ENCODE assay signal across 2 fruit fly cellular contexts in genomic region chr2L:7043039-7043905, dm6.
TF ChIP-seq lines count a peak whose summit lies in the region.

No protein-coding gene starts in this region.

TF ChIP-seq in whole organism, embryonic, 481 proteins besides CTCF, POLR2A, EP300 and RAD21 (continued from another document and continues in another):
- TF ChIP-seq CG17361 (GFP tag; IDR thresholded peaks at IDR 0.05; lab: Robert Waterston, UW) (0 out of 3 replicates have a peak, but pooled peaks have one; percentile 38), CG17359 (tag; optimal IDR thresholded peaks at IDR 0.05; lab: Kevin White, UChicago) (peak; percentile 45), dmrt11E (tag; optimal IDR thresholded peaks at IDR 0.05; lab: Kevin White, UChicago) (peak; percentile 52), CG4707 (GFP tag; optimal IDR thresholded peaks at IDR 0.05; lab: Kevin White, UChicago) (peak; percentile 59), CG17328 (GFP tag; IDR thresholded peaks at IDR 0.05; lab: Robert Waterston, UW) (peak; percentile 42; the same call in 1 of the 2 replicates), vfl (GFP tag; optimal IDR thresholded peaks at IDR 0.05; lab: Kevin White, UChicago) (no peak), unc-4 (GFP tag; IDR thresholded peaks at IDR 0.05; lab: Robert Waterston, UW; ENCODE audit: partially characterized antibody) (no peak), Bgb (GFP tag; IDR thresholded peaks at IDR 0.05; lab: Robert Waterston, UW; ENCODE audit: partially characterized antibody) (no peak), Kr (GFP tag; optimal IDR thresholded peaks at IDR 0.05; lab: Kevin White, UChicago) (peak; percentile 66), kni (GFP tag; optimal IDR thresholded peaks at IDR 0.05; lab: Kevin White, UChicago) (peak; percentile 60), CG3163 (GFP tag; optimal IDR thresholded peaks at IDR 0.05; lab: Kevin White, UChicago) (peak; percentile 20), gsb (GFP tag; IDR thresholded peaks at IDR 0.05; lab: Robert Waterston, UW) (no peak), sim (GFP tag; IDR thresholded peaks at IDR 0.05; lab: Robert Waterston, UW) (0 out of 2 replicates have a peak, but pooled peaks have one; percentile 9), Bdp1 (GFP tag; optimal IDR thresholded peaks at IDR 0.05; lab: Kevin White, UChicago) (peak; percentile 30), fd64A (GFP tag; optimal IDR thresholded peaks at IDR 0.05; lab: Kevin White, UChicago) (peak; percentile 40), CG10543 (GFP tag; optimal IDR thresholded peaks at IDR 0.05; lab: Kevin White, UChicago) (no peak), dysf (GFP tag; IDR thresholded peaks at IDR 0.05; lab: Robert Waterston, UW) (no peak), D (optimal IDR thresholded peaks at IDR 0.05; lab: Kevin White, UChicago) (no peak), D (GFP tag; optimal IDR thresholded peaks at IDR 0.05; lab: Kevin White, UChicago) (peak; percentile 8), chif (GFP tag; optimal IDR thresholded peaks at IDR 0.05; lab: Kevin White, UChicago) (peak in 1 of 2 experiments; percentile 16), sqz (GFP tag; optimal IDR thresholded peaks at IDR 0.05; lab: Kevin White, UChicago) (peak; percentile 69), CG33557 (GFP tag; optimal IDR thresholded peaks at IDR 0.05; lab: Kevin White, UChicago) (peak; percentile 87), pan (optimal IDR thresholded peaks at IDR 0.05; lab: Kevin White, UChicago) (no peak), pan (GFP tag; optimal IDR thresholded peaks at IDR 0.05 in 1 of 2, IDR thresholded peaks at IDR 0.05 in 1 of 2) (peak in 1 of 2 experiments; percentile 10), HHEX (GFP tag; optimal IDR thresholded peaks at IDR 0.05; lab: Kevin White, UChicago) (no peak), CrebB (tag; optimal IDR thresholded peaks at IDR 0.05; lab: Kevin White, UChicago) (peak; percentile 28), zfh1 (GFP tag; IDR thresholded peaks at IDR 0.05; lab: Robert Waterston, UW) (peak; percentile 63; the same call in 1 of the 3 replicates), CG15514 (GFP tag; optimal IDR thresholded peaks at IDR 0.05; lab: Kevin White, UChicago) (peak; percentile 11), Doc2 (GFP tag; IDR thresholded peaks at IDR 0.05; lab: Robert Waterston, UW) (no peak), CG8924 (tag; optimal IDR thresholded peaks at IDR 0.05; lab: Kevin White, UChicago) (no peak), sob (GFP tag; IDR thresholded peaks at IDR 0.05; lab: Robert Waterston, UW) (peak; percentile 32; the same call in 1 of the 2 replicates), CG16863 (GFP tag; optimal IDR thresholded peaks at IDR 0.05; lab: Kevin White, UChicago) (peak; percentile 46), gem (tag; optimal IDR thresholded peaks at IDR 0.05; lab: Kevin White, UChicago) (peak; percentile 34), ATbp (GFP tag; optimal IDR thresholded peaks at IDR 0.05; lab: Kevin White, UChicago) (peak; percentile 80), CG8944 (GFP tag; optimal IDR thresholded peaks at IDR 0.05; lab: Kevin White, UChicago) (peak; percentile 17), Pdp1 (GFP tag; optimal IDR thresholded peaks at IDR 0.05; lab: Kevin White, UChicago) (peak; percentile 7 to 94), ERR (GFP tag; optimal IDR thresholded peaks at IDR 0.05; lab: Kevin White, UChicago) (no peak), CG12236 (GFP tag; optimal IDR thresholded peaks at IDR 0.05; lab: Kevin White, UChicago) (peak; percentile 33), CG32532 (GFP tag; IDR thresholded peaks at IDR 0.05; lab: Robert Waterston, UW) (no peak), CG8089 (GFP tag; optimal IDR thresholded peaks at IDR 0.05; lab: Kevin White, UChicago) (peak; percentile 54), grn (GFP tag; optimal IDR thresholded peaks at IDR 0.05; lab: Kevin White, UChicago) (peak; percentile 25), ci (GFP tag; IDR thresholded peaks at IDR 0.05; lab: Robert Waterston, UW) (peak; percentile 84), MBD-R2 (GFP tag; IDR thresholded peaks at IDR 0.05; lab: Robert Waterston, UW) (0 out of 2 replicates have a peak, but pooled peaks have one; percentile 6), Rfx (GFP tag; IDR thresholded peaks at IDR 0.05; lab: Robert Waterston, UW) (peak; percentile 40; the same call in 1 of the 2 replicates), CG7745 (tag; optimal IDR thresholded peaks at IDR 0.05; lab: Kevin White, UChicago) (peak; percentile 62), CG15269 (tag; optimal IDR thresholded peaks at IDR 0.05; lab: Kevin White, UChicago) (no peak), Med (GFP tag; lab: Kevin White, UChicago) (peak; percentile 78), CG17568 (GFP tag; optimal IDR thresholded peaks at IDR 0.05; lab: Kevin White, UChicago) (peak; percentile 6), tap (tag; optimal IDR thresholded peaks at IDR 0.05; lab: Kevin White, UChicago) (no peak), pros (GFP tag; optimal IDR thresholded peaks at IDR 0.05; lab: Kevin White, UChicago) (peak; percentile 20), CoRest (tag; optimal IDR thresholded peaks at IDR 0.05; lab: Kevin White, UChicago) (peak; percentile 37), Spps (tag; optimal IDR thresholded peaks at IDR 0.05; lab: Kevin White, UChicago) (no peak), CG12299 (tag; optimal IDR thresholded peaks at IDR 0.05; lab: Kevin White, UChicago) (peak; percentile 41), CG3838 (GFP tag; optimal IDR thresholded peaks at IDR 0.05; lab: Kevin White, UChicago) (peak; percentile 76), so (GFP tag; IDR thresholded peaks at IDR 0.05; lab: Robert Waterston, UW) (0 out of 3 replicates have a peak, but pooled peaks have one; percentile 41), NC2α (GFP tag; optimal IDR thresholded peaks at IDR 0.05; lab: Kevin White, UChicago) (peak; percentile 32), CG2875 (GFP tag; optimal IDR thresholded peaks at IDR 0.05; lab: Kevin White, UChicago) (peak; percentile 76), Dll (GFP tag; IDR thresholded peaks at IDR 0.05; lab: Robert Waterston, UW; ENCODE audit: partially characterized antibody) (no peak), row (GFP tag; IDR thresholded peaks at IDR 0.05; lab: Robert Waterston, UW) (peak; percentile 42), her (GFP tag; optimal IDR thresholded peaks at IDR 0.05; lab: Kevin White, UChicago) (peak; percentile 33), ttk (GFP tag; IDR thresholded peaks at IDR 0.05; lab: Robert Waterston, UW) (no peak), CG30403 (GFP tag; optimal IDR thresholded peaks at IDR 0.05; lab: Kevin White, UChicago) (peak; percentile 28), gcm (GFP tag; optimal IDR thresholded peaks at IDR 0.05; lab: Kevin White, UChicago) (peak; percentile 56), Xrp1 (GFP tag; IDR thresholded peaks at IDR 0.05; lab: Robert Waterston, UW) (peak; percentile 63)

TF ChIP-seq in whole organism, prepupa, 60 proteins besides CTCF, POLR2A, EP300 and RAD21 (continued from another document):
- TF ChIP-seq CG9139 (GFP tag; optimal IDR thresholded peaks at IDR 0.05; lab: Kevin White, UChicago) (no peak), Hr38 (GFP tag; optimal IDR thresholded peaks at IDR 0.05; lab: Kevin White, UChicago) (no peak), CG10631 (GFP tag; optimal IDR thresholded peaks at IDR 0.05; lab: Kevin White, UChicago) (peak; percentile 29), CG34406 (GFP tag; optimal IDR thresholded peaks at IDR 0.05; lab: Kevin White, UChicago) (peak; percentile 32), CG3032 (tag; optimal IDR thresholded peaks at IDR 0.05; lab: Kevin White, UChicago) (peak; percentile 20), cyc (GFP tag; optimal IDR thresholded peaks at IDR 0.05; lab: Kevin White, UChicago) (peak; percentile 57), salr (GFP tag; optimal IDR thresholded peaks at IDR 0.05; lab: Kevin White, UChicago) (peak in 1 of 2 experiments; percentile 37), CG11902 (GFP tag; optimal IDR thresholded peaks at IDR 0.05; lab: Kevin White, UChicago) (peak; percentile 3), Sox15 (GFP tag; optimal IDR thresholded peaks at IDR 0.05; lab: Kevin White, UChicago) (no peak), fkh (GFP tag; optimal IDR thresholded peaks at IDR 0.05; lab: Kevin White, UChicago) (peak; percentile 92), Hr4 (GFP tag; optimal IDR thresholded peaks at IDR 0.05; lab: Kevin White, UChicago) (peak; percentile 24), Blimp-1 (GFP tag; optimal IDR thresholded peaks at IDR 0.05; lab: Kevin White, UChicago) (peak; percentile 52), CG6792 (GFP tag; optimal IDR thresholded peaks at IDR 0.05; lab: Kevin White, UChicago) (no peak), CG16779 (tag; optimal IDR thresholded peaks at IDR 0.05; lab: Kevin White, UChicago) (no peak), CG8119 (GFP tag; IDR thresholded peaks at IDR 0.05; lab: Robert Waterston, UW) (no peak), CG6808 (GFP tag; optimal IDR thresholded peaks at IDR 0.05; lab: Kevin White, UChicago) (peak; percentile 45), svp (GFP tag; lab: Kevin White, UChicago) (peak; percentile 88), Sox14 (GFP tag; optimal IDR thresholded peaks at IDR 0.05; lab: Kevin White, UChicago) (peak; percentile 49), spab (GFP tag; optimal IDR thresholded peaks at IDR 0.05; lab: Kevin White, UChicago) (no peak), CG6276 (GFP tag; optimal IDR thresholded peaks at IDR 0.05; lab: Kevin White, UChicago) (peak; percentile 35), achi (GFP tag; optimal IDR thresholded peaks at IDR 0.05; lab: Kevin White, UChicago) (peak; percentile 28), Gug (GFP tag; IDR thresholded peaks at IDR 0.05; lab: Robert Waterston, UW) (no peak), Sox102F (GFP tag; optimal IDR thresholded peaks at IDR 0.05; lab: Kevin White, UChicago) (peak; percentile 53), lz (GFP tag; optimal IDR thresholded peaks at IDR 0.05; lab: Kevin White, UChicago) (peak; percentile 55), CG11294 (GFP tag; IDR thresholded peaks at IDR 0.05; lab: Robert Waterston, UW) (0 out of 2 replicates have a peak, but pooled peaks have one; percentile 5), CG32006 (GFP tag; optimal IDR thresholded peaks at IDR 0.05; lab: Kevin White, UChicago) (peak; percentile 63), Ets96B (tag; optimal IDR thresholded peaks at IDR 0.05; lab: Kevin White, UChicago) (no peak), fd85E (GFP tag; optimal IDR thresholded peaks at IDR 0.05; lab: Kevin White, UChicago) (no peak), CG1621 (tag; optimal IDR thresholded peaks at IDR 0.05; lab: Kevin White, UChicago) (no peak), Eip75B (GFP tag; optimal IDR thresholded peaks at IDR 0.05; lab: Kevin White, UChicago) (peak; percentile 42), Hr39 (GFP tag; optimal IDR thresholded peaks at IDR 0.05; lab: Kevin White, UChicago) (peak; percentile 58), vri (GFP tag; optimal IDR thresholded peaks at IDR 0.05; lab: Kevin White, UChicago) (peak; percentile 79), CG8319 (GFP tag; optimal IDR thresholded peaks at IDR 0.05; lab: Kevin White, UChicago) (peak; percentile 16), OdsH (GFP tag; optimal IDR thresholded peaks at IDR 0.05; lab: Kevin White, UChicago) (peak; percentile 44), Eip78C (GFP tag; lab: Kevin White, UChicago) (peak; percentile 86), dac (GFP tag; optimal IDR thresholded peaks at IDR 0.05; lab: Kevin White, UChicago) (no peak), fd59A (GFP tag; optimal IDR thresholded peaks at IDR 0.05; lab: Kevin White, UChicago) (peak; percentile 20), CG31627 (GFP tag; optimal IDR thresholded peaks at IDR 0.05; lab: Kevin White, UChicago) (peak; percentile 50), CG6163 (GFP tag; IDR thresholded peaks at IDR 0.05; lab: Robert Waterston, UW) (peak; percentile 32; the same call in 2 of the 3 replicates)
